Worm (Caenorhabditis elegans): Measurements from ENCODE around the gene mut-14.

mut-14 gene

ce11 chrV:5660604-5661209 lies at the start of gene mut-14, which contains the start of gene C14C11.2:
mut-14 (minus strand) TSS chrV:5660704.
C14C11.2 (plus strand) TSS chrV:5661159.
- no peak for TF ChIP-seq unc-98 (GFP tag; IDR thresholded peaks at IDR 0.05)
- TF ChIP-seq grh-1 (GFP tag; IDR thresholded peaks at IDR 0.05): no peak
- no peak for TF ChIP-seq irx-1 (tag; optimal IDR thresholded peaks at IDR 0.05)
- TF ChIP-seq sup-37 (GFP tag; optimal IDR thresholded peaks at IDR 0.05): no peak
- TF ChIP-seq jun-1 (tag; optimal IDR thresholded peaks at IDR 0.05): no peak
- TF ChIP-seq efl-3 (GFP tag; optimal IDR thresholded peaks at IDR 0.05): no peak
- TF ChIP-seq zag-1 (tag; optimal IDR thresholded peaks at IDR 0.05): no peak
- TF ChIP-seq efl-1 (optimal IDR thresholded peaks at IDR 0.05): no peak
- no peak for TF ChIP-seq efl-1 (GFP tag; optimal IDR thresholded peaks at IDR 0.05 in 1 of 2)
- TF ChIP-seq elt-2 (tag; optimal IDR thresholded peaks at IDR 0.05): no peak
- no peak for TF ChIP-seq rnt-1 (tag; optimal IDR thresholded peaks at IDR 0.05)

- TF ChIP-seq nhr-12 (tag; optimal IDR thresholded peaks at IDR 0.05) (no peak), fkh-8 (tag; optimal IDR thresholded peaks at IDR 0.05) (peak; percentile 31), hlh-4 (tag; optimal IDR thresholded peaks at IDR 0.05) (peak; percentile 77), nhr-71 (tag; optimal IDR thresholded peaks at IDR 0.05) (peak; percentile 32), efl-1 (optimal IDR thresholded peaks at IDR 0.05) (no peak), efl-1 (GFP tag; optimal IDR thresholded peaks at IDR 0.05 in 1 of 2) (peak in 1 of 2 experiments; percentile 81)
Measured at ce11 chrV:5708331-5708730, 47.8 kb upstream of the mut-14 start.

- TF ChIP-seq unc-30 (tag; optimal IDR thresholded peaks at IDR 0.05) (no peak), nhr-19 (GFP tag; conservative IDR thresholded peaks at IDR 0.05) (no peak), sptf-1 (tag; optimal IDR thresholded peaks at IDR 0.05) (no peak), C16A3.4 (tag; optimal IDR thresholded peaks at IDR 0.05) (no peak), nhr-76 (tag; optimal IDR thresholded peaks at IDR 0.05) (no peak), ama-1 (optimal IDR thresholded peaks at IDR 0.05) (no peak), mep-1 (tag; optimal IDR thresholded peaks at IDR 0.05) (no peak), alr-1 (tag; optimal IDR thresholded peaks at IDR 0.05; ENCODE audit: borderline replicate concordance) (no peak)
Measured at ce11 chrV:5705510-5705909, 45.0 kb upstream of the mut-14 start, which contains the start of gene peli-1. peli-1 (plus strand) TSS chrV:5705810.

- TF ChIP-seq nhr-19 (GFP tag; conservative IDR thresholded peaks at IDR 0.05) (0 out of 2 replicates have a peak, but pooled peaks have one; percentile 12), unc-98 (GFP tag; IDR thresholded peaks at IDR 0.05) (no peak), dsc-1 (tag; optimal IDR thresholded peaks at IDR 0.05) (peak; percentile 91), ceh-88 (GFP tag; IDR thresholded peaks at IDR 0.05) (no peak), isw-1 (GFP tag; IDR thresholded peaks at IDR 0.05) (no peak), sox-4 (tag; optimal IDR thresholded peaks at IDR 0.05) (peak; percentile 43), pax-3 (tag; optimal IDR thresholded peaks at IDR 0.05) (peak; percentile 73), fkh-8 (tag; optimal IDR thresholded peaks at IDR 0.05) (peak; percentile 85), unc-62 (GFP tag; optimal IDR thresholded peaks at IDR 0.05) (no peak), nhr-47 (tag; optimal IDR thresholded peaks at IDR 0.05) (peak; percentile 37), ets-5 (GFP tag; IDR thresholded peaks at IDR 0.05) (no peak), fos-1 (tag; optimal IDR thresholded peaks at IDR 0.05) (peak; percentile 11), nhr-28 (tag; optimal IDR thresholded peaks at IDR 0.05) (no peak), nhr-71 (tag; optimal IDR thresholded peaks at IDR 0.05) (peak; percentile 66), lin-15B (tag; optimal IDR thresholded peaks at IDR 0.05) (no peak), elt-3 (tag; optimal IDR thresholded peaks at IDR 0.05) (no peak), egl-13 (tag; optimal IDR thresholded peaks at IDR 0.05) (peak; percentile 24)
Measured at ce11 chrV:5704467-5704866, 44.0 kb upstream of the mut-14 start.

ce11 chrV:5701106-5701505 lies 40.6 kb upstream of the mut-14 start:
- TF ChIP-seq C34B4.2 (tag; optimal IDR thresholded peaks at IDR 0.05): no peak
- TF ChIP-seq unc-86 (tag; optimal IDR thresholded peaks at IDR 0.05): no peak
- TF ChIP-seq zip-4 (GFP tag; optimal IDR thresholded peaks at IDR 0.05): no peak
- no peak for TF ChIP-seq tbx-2 (tag; optimal IDR thresholded peaks at IDR 0.05)
- TF ChIP-seq egl-13 (tag; optimal IDR thresholded peaks at IDR 0.05): no peak
- peak; percentile 8 for TF ChIP-seq ztf-4 (tag; optimal IDR thresholded peaks at IDR 0.05)
- no peak for TF ChIP-seq grh-1 (GFP tag; IDR thresholded peaks at IDR 0.05)
- TF ChIP-seq dsc-1 (tag; optimal IDR thresholded peaks at IDR 0.05): no peak
- TF ChIP-seq aly-2 (tag; optimal IDR thresholded peaks at IDR 0.05): no peak
- TF ChIP-seq mep-1 (tag; optimal IDR thresholded peaks at IDR 0.05): no peak
- TF ChIP-seq unc-30 (tag; optimal IDR thresholded peaks at IDR 0.05): no peak
- TF ChIP-seq lin-13 (GFP tag; optimal IDR thresholded peaks at IDR 0.05): no peak
- TF ChIP-seq snu-23 (GFP tag; optimal IDR thresholded peaks at IDR 0.05): no peak
- no peak for TF ChIP-seq irx-1 (tag; optimal IDR thresholded peaks at IDR 0.05)
- peak; percentile 36 for TF ChIP-seq nhr-90 (tag; optimal IDR thresholded peaks at IDR 0.05; ENCODE audit: poor library complexity)
- no peak for TF ChIP-seq mef-2 (tag; optimal IDR thresholded peaks at IDR 0.05)
- TF ChIP-seq aha-1 (tag; optimal IDR thresholded peaks at IDR 0.05): no peak
